Worm (Caenorhabditis elegans) whole organism, L1 larva: ENCODE results near the gene M162.5.

Experiments
- aly-2 ChIP-seq: fragments of 150-350 bp; optimal IDR thresholded peaks from 2 replicates; lab custom pipeline; 2014; ENCODE audit warnings: missing biosample characterization, missing genetic modification characterization
- ama-1 ChIP-seq: fragments of 150-350 bp; optimal IDR thresholded peaks from 2 replicates; lab custom pipeline; 2014
- nhr-28 ChIP-seq: fragments of 150-350 bp; optimal IDR thresholded peaks from 2 replicates; lab custom pipeline; 2014; ENCODE audit warnings: missing biosample characterization, missing genetic modification characterization
- unc-86 ChIP-seq: sonication (generic microtip); optimal IDR thresholded peaks from 2 replicates; lab custom pipeline; 2016; ENCODE audit warnings: missing genetic modification characterization, missing compliant biosample characterization

ce11 chrV:19759282-19759681 lies 1.6 kb upstream of the M162.5 start:
- no peak for TF ChIP-seq nhr-28 (tag; lab: Kevin White, UChicago)
- no peak for TF ChIP-seq aly-2 (tag; lab: Kevin White, UChicago)
- TF ChIP-seq ama-1 (lab: Kevin White, UChicago), result no peak
- no peak for TF ChIP-seq unc-86 (tag; lab: Kevin White, UChicago)
